Fruit fly (Drosophila melanogaster) whole organism, pupa: Measurements from ENCODE around the gene Vajk2.
A peak's percentile ranks its signal among the peaks of the same experiment; 100 is the strongest.

Experiments
- CG10348 ChIP-seq: fragments of 200-800 bp; sonication (Bioruptor generic); IDR thresholded peaks from 2 replicates; pipeline ENCODE4 v1.3.6; 2022; ENCODE audit warnings: missing biosample characterization, missing genetic modification characterization
- CG12605 ChIP-seq: fragments of 200-800 bp; sonication (Bioruptor generic); IDR thresholded peaks from 2 replicates; pipeline ENCODE4 v1.3.6; 2022; ENCODE audit warnings: missing biosample characterization, missing genetic modification characterization
- CG14655 ChIP-seq: fragments of 200-800 bp; sonication (Bioruptor generic); optimal IDR thresholded peaks from 3 replicates; lab custom pipeline; 2017; ENCODE audit warnings: mild to moderate bottlenecking, missing biosample characterization, missing genetic modification reagents, missing genetic modification characterization
- CG15710 ChIP-seq: fragments of 200-800 bp; sonication (Bioruptor generic); optimal IDR thresholded peaks from 2 replicates; lab custom pipeline; 2018; ENCODE audit warnings: missing biosample characterization, mild to moderate bottlenecking, missing genetic modification characterization, moderate library complexity
- CG34367 ChIP-seq: fragments of 200-800 bp; sonication (Bioruptor generic); optimal IDR thresholded peaks from 2 replicates; lab custom pipeline; 2018; ENCODE audit warnings: missing biosample characterization, mild to moderate bottlenecking, missing genetic modification characterization
- CG4496 ChIP-seq: fragments of 200-800 bp; sonication (Bioruptor generic); IDR thresholded peaks from 3 replicates; pipeline ENCODE4 v1.3.6; 2022; ENCODE audit warnings: missing biosample characterization, missing genetic modification characterization
- CG8159 ChIP-seq: fragments of 200-800 bp; sonication (Bioruptor generic); optimal IDR thresholded peaks from 3 replicates; lab custom pipeline; 2018; ENCODE audit warnings: missing biosample characterization, mild to moderate bottlenecking, missing genetic modification characterization, moderate library complexity
- D1 ChIP-seq: fragments of 200-800 bp; sonication (Bioruptor generic); optimal IDR thresholded peaks from 2 replicates; lab custom pipeline; 2018; ENCODE audit warnings: missing biosample characterization, mild to moderate bottlenecking, missing genetic modification characterization, moderate library complexity
- EcR ChIP-seq: fragments of 200-800 bp; sonication (Bioruptor generic); optimal IDR thresholded peaks from 3 replicates; lab custom pipeline; 2019; ENCODE audit warnings: missing biosample characterization, missing genetic modification characterization, mild to moderate bottlenecking, moderate library complexity, missing genetic modification reagents
- Ets98B ChIP-seq: fragments of 200-800 bp; sonication (Bioruptor generic); IDR thresholded peaks from 2 replicates; pipeline ENCODE4 v1.3.6; 2022; ENCODE audit warnings: missing biosample characterization, missing genetic modification characterization
- Pif1A ChIP-seq: fragments of 200-800 bp; sonication (Bioruptor generic); optimal IDR thresholded peaks from 3 replicates; lab custom pipeline; 2016; ENCODE audit warnings: missing biosample characterization, missing genetic modification characterization
- Pif1B ChIP-seq: fragments of 200-800 bp; sonication (Bioruptor generic); optimal IDR thresholded peaks from 3 replicates; lab custom pipeline; 2016; ENCODE audit warnings: missing biosample characterization, missing genetic modification characterization
- gl ChIP-seq: fragments of 200-800 bp; sonication (Bioruptor generic); optimal IDR thresholded peaks from 2 replicates; lab custom pipeline; 2018; ENCODE audit warnings: missing biosample characterization, mild to moderate bottlenecking, missing genetic modification characterization

DNA sequence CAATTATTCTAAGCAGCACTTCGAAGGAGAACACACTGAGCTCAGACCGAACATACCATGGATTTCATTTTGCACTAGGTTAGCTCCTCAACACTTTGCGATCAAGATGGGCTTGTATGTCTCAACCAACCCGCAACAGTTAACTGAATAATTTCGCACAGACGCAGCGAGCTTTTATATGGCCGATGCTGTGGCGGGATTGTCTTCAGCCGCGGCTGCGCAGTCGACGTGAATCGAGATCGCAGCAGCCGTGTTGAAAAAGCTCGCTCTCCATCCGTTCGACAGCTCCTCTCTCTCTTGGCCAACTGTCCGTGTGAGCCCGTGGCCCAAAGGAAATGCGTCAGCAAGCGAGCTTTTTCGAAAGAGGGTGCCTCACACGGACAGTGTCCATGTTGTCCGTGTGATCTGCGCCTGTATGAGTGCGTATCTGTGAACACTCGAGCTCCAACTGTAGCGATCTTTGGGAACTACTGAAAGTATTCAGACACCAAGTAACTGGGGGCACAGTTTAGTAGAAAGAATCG, at the start of gene Vajk2:
- TF ChIP-seq gl (tag; lab: Kevin White, UChicago) (no peak), CG34367 (tag; lab: Kevin White, UChicago) (no peak), CG15710 (tag; lab: Kevin White, UChicago) (no peak), Ets98B (GFP tag; lab: Robert Waterston, UW) (peak; percentile 6; the same call in 1 of the 2 replicates), CG14655 (GFP tag; lab: Kevin White, UChicago) (no peak), EcR (GFP tag; lab: Kevin White, UChicago) (no peak), CG12605 (GFP tag; lab: Robert Waterston, UW) (no peak), D1 (no peak), CG4496 (GFP tag; lab: Robert Waterston, UW) (peak; percentile 84), CG8159 (tag; lab: Kevin White, UChicago) (no peak), CG10348 (GFP tag; lab: Robert Waterston, UW) (no peak), Pif1B (GFP tag; lab: Kevin White, UChicago) (no peak), Pif1A (GFP tag; lab: Kevin White, UChicago) (no peak)
